Worm (Caenorhabditis elegans): ENCODE results near the gene sec-15.
A peak's percentile ranks its signal among the peaks of the same experiment; 100 is the strongest.

sec-15 gene

DNA sequence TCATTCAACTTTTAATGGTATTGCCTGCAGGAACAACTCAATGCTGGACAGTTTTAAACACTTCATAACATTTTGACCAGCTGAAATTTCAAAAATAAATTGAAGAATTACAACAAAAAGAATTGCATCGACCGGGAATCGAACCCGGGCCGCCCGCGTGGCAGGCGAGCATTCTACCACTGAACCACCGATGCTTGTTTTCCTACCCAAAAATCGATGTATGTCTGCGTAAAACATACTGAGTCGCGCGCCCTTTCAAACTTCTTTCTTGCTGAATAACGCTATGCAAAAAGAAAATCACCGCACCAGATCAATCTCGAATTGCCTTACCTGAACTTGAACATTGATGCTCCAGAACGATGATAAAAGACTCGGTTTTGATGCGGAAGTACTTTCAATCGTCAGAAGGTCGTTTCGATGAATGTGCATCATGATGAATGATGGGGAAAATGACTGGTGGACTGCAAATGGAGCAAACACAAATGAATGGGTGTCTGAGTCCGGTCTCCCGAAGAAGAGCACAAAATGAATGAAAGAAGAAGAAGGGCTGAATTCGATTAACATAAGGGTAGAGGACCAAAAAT is 38.7 kb downstream of the sec-15 start, which contains the start of gene R04E5.7 (continued):
- TF ChIP-seq nhr-41 (GFP tag; IDR thresholded peaks at IDR 0.05) = no peak
- no peak for TF ChIP-seq ceh-82 (tag; optimal IDR thresholded peaks at IDR 0.05)
- peak; percentile 52; the same call in 1 of the 2 replicates for TF ChIP-seq ctbp-1 (GFP tag; IDR thresholded peaks at IDR 0.05)
- TF ChIP-seq zip-2 (tag; optimal IDR thresholded peaks at IDR 0.05) = no peak
- TF ChIP-seq dmd-8 (GFP tag; IDR thresholded peaks at IDR 0.05) = no peak
- TF ChIP-seq php-3 (GFP tag; IDR thresholded peaks at IDR 0.05) = no peak
- TF ChIP-seq Y75B8A.6 (GFP tag; IDR thresholded peaks at IDR 0.05) = 0 out of 2 replicates have a peak, but pooled peaks have one; percentile 53
- TF ChIP-seq daf-8 (GFP tag; IDR thresholded peaks at IDR 0.05) = no peak
- TF ChIP-seq nhr-25 (tag; optimal IDR thresholded peaks at IDR 0.05; ENCODE audit: borderline replicate concordance, insufficient read depth) = no peak
- no peak for TF ChIP-seq F37D6.2 (tag; optimal IDR thresholded peaks at IDR 0.05)
- peak; percentile 16; the same call in 1 of the 2 replicates for TF ChIP-seq Y48G9A.11 (GFP tag; IDR thresholded peaks at IDR 0.05)
- TF ChIP-seq fos-1 (tag; optimal IDR thresholded peaks at IDR 0.05) = no peak
- 0 out of 2 replicates have a peak, but pooled peaks have one; percentile 42 for TF ChIP-seq F44E2.7 (GFP tag; IDR thresholded peaks at IDR 0.05)
- TF ChIP-seq daf-16 (GFP tag; optimal IDR thresholded peaks at IDR 0.05) = no peak
- peak; percentile 66 for TF ChIP-seq daf-16 (tag; optimal IDR thresholded peaks at IDR 0.05)
- peak; percentile 57 for TF ChIP-seq mep-1 (tag; optimal IDR thresholded peaks at IDR 0.05)
- TF ChIP-seq dpl-1 (GFP tag; optimal IDR thresholded peaks at IDR 0.05) = no peak
- TF ChIP-seq snpc-1.2 (GFP tag; IDR thresholded peaks at IDR 0.05) = peak; percentile 82
- TF ChIP-seq arid-1 (GFP tag; conservative IDR thresholded peaks at IDR 0.05) = peak; percentile 63
- no peak for TF ChIP-seq nhr-111 (GFP tag; optimal IDR thresholded peaks at IDR 0.05)
- no peak for TF ChIP-seq fkh-10 (GFP tag; optimal IDR thresholded peaks at IDR 0.05)
- peak; percentile 22 for TF ChIP-seq nhr-102 (tag; optimal IDR thresholded peaks at IDR 0.05)
- peak; percentile 38 for TF ChIP-seq aha-1 (tag)
- peak; percentile 52; the same call in 1 of the 2 replicates for TF ChIP-seq pha-4 (GFP tag; IDR thresholded peaks at IDR 0.05)
- TF ChIP-seq pha-4 (tag; optimal IDR thresholded peaks at IDR 0.05) = no peak

DNA sequence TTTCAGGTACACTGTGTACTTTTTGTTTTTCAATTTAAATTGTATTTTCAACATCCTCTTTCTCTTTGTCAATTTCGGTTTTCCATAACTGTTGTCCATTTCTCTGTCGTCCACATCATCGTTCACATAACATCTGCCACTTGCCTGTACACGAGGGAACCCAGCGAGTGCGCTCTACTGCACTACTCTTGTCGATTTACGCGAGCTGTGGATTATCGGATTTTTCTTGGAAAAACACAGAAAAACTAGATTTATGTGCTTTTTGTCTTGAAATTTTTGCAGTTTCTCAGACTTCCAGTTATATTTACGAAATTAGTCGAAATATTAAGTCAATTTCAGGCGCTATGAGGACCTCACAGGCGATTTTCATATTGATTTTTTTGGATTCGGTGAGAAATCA is 43.7 kb downstream of the sec-15 start, which contains the start of gene chup-1:
TSS of gene chup-1 (plus strand) at position 340 of the 400 bp plus-strand sequence.
- no peak for TF ChIP-seq unc-130 (GFP tag; optimal IDR thresholded peaks at IDR 0.05)
- peak in 1 of 2 experiments; percentile 34 for TF ChIP-seq lsy-2 (tag; optimal IDR thresholded peaks at IDR 0.05)
- TF ChIP-seq mes-2 (tag; optimal IDR thresholded peaks at IDR 0.05; ENCODE audit: poor library complexity, severe bottlenecking) = peak; percentile 52
- TF ChIP-seq nhr-11 (tag; optimal IDR thresholded peaks at IDR 0.05) = peak; percentile 28
- peak; percentile 97 for TF ChIP-seq aha-1 (tag)
- peak; percentile 47 for TF ChIP-seq mep-1 (tag; optimal IDR thresholded peaks at IDR 0.05)
- TF ChIP-seq R02D3.7 (tag; optimal IDR thresholded peaks at IDR 0.05) = peak; percentile 64
- no peak for TF ChIP-seq rbr-2 (tag; optimal IDR thresholded peaks at IDR 0.05)
- TF ChIP-seq lin-38 (GFP tag; IDR thresholded peaks at IDR 0.05) = peak; percentile 77
- TF ChIP-seq set-16 (GFP tag; IDR thresholded peaks at IDR 0.05) = no peak
- peak; percentile 60 for TF ChIP-seq hlh-30 (tag; optimal IDR thresholded peaks at IDR 0.05; ENCODE audit: insufficient read depth)
- TF ChIP-seq lin-29 (GFP tag; IDR thresholded peaks at IDR 0.05) = no peak
- peak; percentile 54 for TF ChIP-seq nhr-28 (tag; optimal IDR thresholded peaks at IDR 0.05)
- TF ChIP-seq zip-11 (GFP tag; IDR thresholded peaks at IDR 0.05) = no peak
- TF ChIP-seq spr-1 (tag; optimal IDR thresholded peaks at IDR 0.05) = no peak
- no peak for TF ChIP-seq daf-8 (GFP tag; IDR thresholded peaks at IDR 0.05)
- peak in 1 of 2 experiments; percentile 63 for TF ChIP-seq mdl-1 (tag; optimal IDR thresholded peaks at IDR 0.05)
- TF ChIP-seq nhr-6 (tag; optimal IDR thresholded peaks at IDR 0.05) = peak; percentile 1
- TF ChIP-seq dmd-6 (GFP tag; IDR thresholded peaks at IDR 0.05) = 0 out of 2 replicates have a peak, but pooled peaks have one; percentile 13
- TF ChIP-seq mdt-29 (GFP tag; IDR thresholded peaks at IDR 0.05) = no peak
- no peak for TF ChIP-seq attf-4 (tag; optimal IDR thresholded peaks at IDR 0.05)
- peak in 1 of 2 experiments; percentile 46 for TF ChIP-seq unc-62 (GFP tag; optimal IDR thresholded peaks at IDR 0.05 in 1 of 2)
- no peak for TF ChIP-seq unc-62 (tag; optimal IDR thresholded peaks at IDR 0.05)
- TF ChIP-seq hlh-11 (tag; optimal IDR thresholded peaks at IDR 0.05) = peak; percentile 14
- no peak for TF ChIP-seq snpc-4 (tag; optimal IDR thresholded peaks at IDR 0.05)
- TF ChIP-seq dmd-9 (GFP tag; IDR thresholded peaks at IDR 0.05) = no peak
- TF ChIP-seq T20F7.1 (GFP tag; optimal IDR thresholded peaks at IDR 0.05) = no peak
- no peak for TF ChIP-seq daf-16 (GFP tag; optimal IDR thresholded peaks at IDR 0.05)
- TF ChIP-seq daf-16 (tag; optimal IDR thresholded peaks at IDR 0.05) = peak; percentile 51
- peak; percentile 46 for TF ChIP-seq mxl-3 (GFP tag; optimal IDR thresholded peaks at IDR 0.05)
- no peak for TF ChIP-seq daf-12 (tag; optimal IDR thresholded peaks at IDR 0.05)
